Fruit fly (Drosophila melanogaster) S2 (cell line): Measurements from ENCODE around the gene CG31286.

ENCODE experiments used
- CG8478 ChIP-seq: fragments of >200 bp; optimal IDR thresholded peaks from 2 replicates; lab custom pipeline; 2018
- CTCF ChIP-seq, 2 experiments: fragments of >200 bp; optimal IDR thresholded peaks; 2 replicates each; lab custom pipeline; 2018

dm6 chr3R:6668234-6668633, 27.2 kb downstream of the CG31286 start:
- TF ChIP-seq CTCF (optimal IDR thresholded peaks at IDR 0.05; lab: Kevin White, UChicago) (no peak), CG8478 (lab: Kevin White, UChicago) (no peak)
